Worm (Caenorhabditis elegans) whole organism, young adult: Measurements from ENCODE around the gene Y116A8A.4.
"Not testable (repeated sequence)": the region's sequence is repeated elsewhere in the genome, so short reads cannot be mapped to it uniquely, and the experiment has no call there.

Experiments
- B0019.2 ChIP-seq: fragments of 200-800 bp; sonication (Bioruptor generic); conservative IDR thresholded peaks from 2 replicates; pipeline ENCODE4 v1.3.6; 2022; ENCODE audit warnings: missing genetic modification reagents, missing genetic modification characterization, missing compliant biosample characterization
- B0261.1 ChIP-seq: sonication (generic microtip); optimal IDR thresholded peaks from 2 replicates; lab custom pipeline; 2016; ENCODE audit warnings: mild to moderate bottlenecking, missing genetic modification characterization, moderate library complexity, missing compliant biosample characterization
- D2030.7 ChIP-seq: fragments of 200-800 bp; sonication (Bioruptor generic); IDR thresholded peaks from 2 replicates; pipeline ENCODE4 v1.3.6; 2022; ENCODE audit warnings: missing genetic modification reagents, missing genetic modification characterization, missing compliant biosample characterization
- Y79H2A.3 ChIP-seq: fragments of 200-800 bp; sonication (Bioruptor generic); conservative IDR thresholded peaks from 2 replicates; pipeline ENCODE4 v1.3.6; 2022; ENCODE audit warnings: missing genetic modification reagents, missing genetic modification characterization, missing compliant biosample characterization
- ama-1 ChIP-seq, 3 experiments: fragments of 150-350 bp in 1 of 3; sonication (generic microtip) in 2 of 3; optimal IDR thresholded peaks; 2 replicates each; lab custom pipeline; 2014 to 2018; ENCODE audit warnings: missing biosample characterization in 2 of 3, missing genetic modification characterization in 2 of 3, missing genetic modification reagents in 2 of 3
- attf-6 ChIP-seq: fragments of 200-800 bp; sonication (Bioruptor generic); IDR thresholded peaks from 2 replicates; pipeline ENCODE4 v1.3.6; 2022; ENCODE audit warnings: missing genetic modification reagents, missing genetic modification characterization, missing compliant biosample characterization
- cebp-2 ChIP-seq: fragments of 200-800 bp; sonication (Bioruptor generic); IDR thresholded peaks from 2 replicates; pipeline ENCODE4 v1.3.6; 2022; ENCODE audit warnings: missing genetic modification characterization, missing compliant biosample characterization
- ceh-27 ChIP-seq: fragments of 200-800 bp; sonication (Bioruptor generic); optimal IDR thresholded peaks from 2 replicates; lab custom pipeline; 2018; ENCODE audit warnings: mild to moderate bottlenecking, missing genetic modification characterization, moderate library complexity, missing compliant biosample characterization
- dpff-1 ChIP-seq: sonication (generic microtip); optimal IDR thresholded peaks from 2 replicates; lab custom pipeline; 2017; ENCODE audit warnings: mild to moderate bottlenecking, missing genetic modification characterization, missing compliant biosample characterization
- egrh-3 ChIP-seq: fragments of 200-800 bp; sonication (Bioruptor generic); IDR thresholded peaks from 2 replicates; pipeline ENCODE4 v1.3.6; 2022; ENCODE audit warnings: missing genetic modification reagents, missing genetic modification characterization, missing compliant biosample characterization
- hlh-12 ChIP-seq: sonication (generic microtip); optimal IDR thresholded peaks from 2 replicates; lab custom pipeline; 2016; ENCODE audit warnings: missing genetic modification characterization, missing compliant biosample characterization
- hlh-26 ChIP-seq: fragments of 200-800 bp; sonication (Bioruptor generic); conservative IDR thresholded peaks from 2 replicates; pipeline ENCODE4 v1.3.6; 2022; ENCODE audit warnings: missing genetic modification reagents, missing genetic modification characterization, missing compliant biosample characterization
- lag-1 ChIP-seq: fragments of 200-800 bp; sonication (Bioruptor generic); IDR thresholded peaks from 2 replicates; pipeline ENCODE4 v1.3.6; 2022; ENCODE audit warnings: missing genetic modification reagents, missing genetic modification characterization, missing compliant biosample characterization
- lin-54 ChIP-seq: fragments of 200-800 bp; sonication (Bioruptor generic); optimal IDR thresholded peaks from 2 replicates; lab custom pipeline; 2018; ENCODE audit warnings: mild to moderate bottlenecking, missing genetic modification characterization, missing compliant biosample characterization
- mel-28 ChIP-seq: sonication (generic microtip); optimal IDR thresholded peaks from 2 replicates; lab custom pipeline; 2016; ENCODE audit warnings: borderline replicate concordance, mild to moderate bottlenecking, missing genetic modification characterization, missing compliant biosample characterization
- nhr-27 ChIP-seq: fragments of 200-800 bp; sonication (Bioruptor generic); optimal IDR thresholded peaks from 2 replicates; lab custom pipeline; 2018; ENCODE audit warnings: mild to moderate bottlenecking, missing genetic modification characterization, moderate library complexity, missing compliant biosample characterization
- repo-1 ChIP-seq: sonication (generic microtip); optimal IDR thresholded peaks from 2 replicates; lab custom pipeline; 2017; ENCODE audit warnings: mild to moderate bottlenecking, missing genetic modification characterization, missing compliant biosample characterization
- sea-2 ChIP-seq: fragments of 200-800 bp; sonication (Bioruptor generic); IDR thresholded peaks from 2 replicates; pipeline ENCODE4 v1.3.6; 2022; ENCODE audit warnings: missing genetic modification characterization, missing compliant biosample characterization
- snpc-4 ChIP-seq, 5 experiments: fragments of 150-350 bp in 1 of 5; sonication (generic microtip) in 4 of 5; optimal IDR thresholded peaks; 2 replicates each; lab custom pipeline; 2014 to 2018; ENCODE audit warnings: missing genetic modification characterization in 5 of 5, missing biosample characterization in 3 of 5, antibody characterized with exemption in 2 of 5, mild to moderate bottlenecking in 2 of 5, missing compliant biosample characterization in 2 of 5, missing genotype in 2 of 5, moderate library complexity in 2 of 5, missing genetic modification reagents in 1 of 5
- tlf-1 ChIP-seq: fragments of 200-800 bp; sonication (Bioruptor generic); optimal IDR thresholded peaks from 2 replicates; lab custom pipeline; 2018; ENCODE audit warnings: mild to moderate bottlenecking, missing genetic modification characterization, missing compliant biosample characterization
- zfh-2 ChIP-seq: fragments of 200-800 bp; sonication (Bioruptor generic); conservative IDR thresholded peaks from 2 replicates; pipeline ENCODE4 v1.3.6; 2022; ENCODE audit warnings: missing genetic modification reagents, missing genetic modification characterization, missing compliant biosample characterization
- zim-3 ChIP-seq: sonication (generic microtip); optimal IDR thresholded peaks from 2 replicates; lab custom pipeline; 2017; ENCODE audit warnings: mild to moderate bottlenecking, missing genetic modification characterization, moderate library complexity, missing compliant biosample characterization
- ztf-18 ChIP-seq: sonication (generic microtip); optimal IDR thresholded peaks from 2 replicates; lab custom pipeline; 2016; ENCODE audit warnings: missing genotype, mild to moderate bottlenecking, missing genetic modification characterization, missing compliant biosample characterization
- ztf-3 ChIP-seq: fragments of 200-800 bp; sonication (Bioruptor generic); optimal IDR thresholded peaks from 2 replicates; lab custom pipeline; 2018; ENCODE audit warnings: mild to moderate bottlenecking, missing genetic modification characterization, missing compliant biosample characterization

Gene Y116A8A.4

ce11 chrIV:16778644-16779043, 44.0 kb upstream of the Y116A8A.4 start:
- TF ChIP-seq mel-28 (tag; lab: Kevin White, UChicago) (no peak), repo-1 (tag; lab: Kevin White, UChicago) (no peak), zfh-2 (GFP tag; lab: Robert Waterston, UW) (peak; percentile 66; the same call in 1 of the 2 replicates), B0261.1 (tag; lab: Kevin White, UChicago) (no peak), cebp-2 (GFP tag; lab: Robert Waterston, UW) (no peak), egrh-3 (GFP tag; lab: Robert Waterston, UW) (peak; percentile 42; the same call in 1 of the 2 replicates), sea-2 (GFP tag; lab: Robert Waterston, UW) (no peak), hlh-12 (tag; lab: Kevin White, UChicago) (no peak), ztf-18 (tag; lab: Kevin White, UChicago) (no peak), dpff-1 (tag; lab: Kevin White, UChicago) (no peak)
- TF ChIP-seq, all 124 proteins: peak for 2

ce11 chrIV:16787024-16787423, 35.6 kb upstream of the Y116A8A.4 start, which contains the start of gene Y43D4A.6:
Gene Y43D4A.6 (plus strand): TSS chrIV:16787324.
- TF ChIP-seq ama-1 (optimal IDR thresholded peaks at IDR 0.05; lab: Kevin White, UChicago) (no peak), ama-1 (GFP tag; optimal IDR thresholded peaks at IDR 0.05; lab: Kevin White, UChicago) (no peak), B0019.2 (no peak), hlh-26 (no peak), lin-54 (GFP tag; lab: Kevin White, UChicago) (no peak), Y79H2A.3 (GFP tag; lab: Robert Waterston, UW) (no peak), nhr-27 (tag; lab: Kevin White, UChicago) (no peak)
- TF ChIP-seq, all 124 proteins: peak for 0

- TF ChIP-seq attf-6 (GFP tag; lab: Robert Waterston, UW) = 0 out of 2 replicates have a peak, but pooled peaks have one; percentile 68
- TF ChIP-seq snpc-4 (GFP tag; optimal IDR thresholded peaks at IDR 0.05; lab: Kevin White, UChicago) = not testable (repeated sequence)
- peak in 3 of 4 experiments; percentile 28 to 92 (median 72) for TF ChIP-seq snpc-4 (tag; optimal IDR thresholded peaks at IDR 0.05; lab: Kevin White, UChicago)
Measured at ce11 chrIV:16797265-16797826, 25.3 kb upstream of the Y116A8A.4 start.

ce11 chrIV:16806352-16806751, 16.3 kb upstream of the Y116A8A.4 start, which contains the start of gene clec-193:
Gene clec-193 (minus strand): TSS chrIV:16806452.
- TF ChIP-seq zim-3 (tag; lab: Kevin White, UChicago) (no peak), ztf-3 (GFP tag; lab: Kevin White, UChicago) (no peak), hlh-12 (tag; lab: Kevin White, UChicago) (no peak), dpff-1 (tag; lab: Kevin White, UChicago) (no peak), tlf-1 (GFP tag; lab: Kevin White, UChicago) (no peak), snpc-4 (GFP tag; optimal IDR thresholded peaks at IDR 0.05; lab: Kevin White, UChicago) (no peak), snpc-4 (tag; optimal IDR thresholded peaks at IDR 0.05; lab: Kevin White, UChicago) (peak in 1 of 4 experiments; percentile 18)

- TF ChIP-seq egrh-3 (GFP tag; lab: Robert Waterston, UW) (peak; percentile 43; the same call in 1 of the 2 replicates), D2030.7 (peak; percentile 47; the same call in 1 of the 2 replicates), attf-6 (GFP tag; lab: Robert Waterston, UW) (peak; percentile 97), snpc-4 (GFP tag; optimal IDR thresholded peaks at IDR 0.05; lab: Kevin White, UChicago) (peak; percentile 56), snpc-4 (tag; optimal IDR thresholded peaks at IDR 0.05; lab: Kevin White, UChicago) (peak in 3 of 4 experiments; percentile 50 to 94 (median 83))
Measured at ce11 chrIV:16808586-16808985, 14.0 kb upstream of the Y116A8A.4 start.

- TF ChIP-seq ceh-27 (no peak), snpc-4 (GFP tag; optimal IDR thresholded peaks at IDR 0.05; lab: Kevin White, UChicago) (no peak), snpc-4 (tag; optimal IDR thresholded peaks at IDR 0.05; lab: Kevin White, UChicago) (peak in 1 of 4 experiments; percentile 43)
Measured at ce11 chrIV:16812116-16812515, 10.5 kb upstream of the Y116A8A.4 start.

- TF ChIP-seq nhr-27 (tag; lab: Kevin White, UChicago) (no peak), lag-1 (no peak)
- TF ChIP-seq, all 124 proteins: peak for 0
Measured at ce11 chrIV:16813825-16814224, 8.8 kb upstream of the Y116A8A.4 start, which contains the start of gene Y116A8A.2. Gene Y116A8A.2 (minus strand): TSS chrIV:16813925.
